Worm (Caenorhabditis elegans): ENCODE measurements around the gene gly-10.

DNA sequence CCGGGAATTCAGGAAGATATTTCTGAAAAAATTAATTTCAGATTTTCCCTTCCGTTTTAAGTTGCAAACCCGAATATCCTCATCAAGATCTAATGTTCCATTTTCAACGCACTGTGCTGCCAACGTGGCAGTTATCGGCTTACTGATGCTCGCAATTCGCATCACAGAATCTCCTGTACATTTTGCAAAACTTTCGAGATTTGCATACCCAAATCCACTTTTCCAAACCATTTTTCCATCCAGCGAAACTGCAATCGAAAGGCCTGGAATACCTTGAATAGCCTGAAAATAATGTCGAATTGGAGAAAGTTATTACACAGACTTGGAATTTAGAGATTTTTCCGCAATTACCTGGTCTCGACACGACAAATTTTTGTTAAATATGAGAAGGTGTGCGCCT, 5.9 kb downstream of the gly-10 start:
- no peak for TF ChIP-seq nhr-47 (tag; optimal IDR thresholded peaks at IDR 0.05)
- no peak for TF ChIP-seq C04F5.9 (tag; optimal IDR thresholded peaks at IDR 0.05)
- TF ChIP-seq snpc-4 (tag; optimal IDR thresholded peaks at IDR 0.05) = no peak
- no peak for TF ChIP-seq unc-98 (GFP tag; IDR thresholded peaks at IDR 0.05)
- TF ChIP-seq nhr-19 (GFP tag; conservative IDR thresholded peaks at IDR 0.05) = no peak
